Fruit fly (Drosophila melanogaster) whole organism, pupa: ENCODE results near the gene CG2082.

Experiments used
- CG10348 ChIP-seq: fragments of 200-800 bp; sonication (Bioruptor generic); IDR thresholded peaks from 2 replicates; pipeline ENCODE4 v1.3.6; 2022; ENCODE audit warnings: missing biosample characterization, missing genetic modification characterization
- CG12605 ChIP-seq: fragments of 200-800 bp; sonication (Bioruptor generic); IDR thresholded peaks from 2 replicates; pipeline ENCODE4 v1.3.6; 2022; ENCODE audit warnings: missing biosample characterization, missing genetic modification characterization
- CG13204 ChIP-seq: fragments of 200-800 bp; sonication (Bioruptor generic); optimal IDR thresholded peaks from 2 replicates; lab custom pipeline; 2018; ENCODE audit warnings: missing biosample characterization, mild to moderate bottlenecking, missing genetic modification characterization, moderate library complexity
- CG14655 ChIP-seq: fragments of 200-800 bp; sonication (Bioruptor generic); optimal IDR thresholded peaks from 3 replicates; lab custom pipeline; 2017; ENCODE audit warnings: mild to moderate bottlenecking, missing biosample characterization, missing genetic modification reagents, missing genetic modification characterization
- CG15710 ChIP-seq: fragments of 200-800 bp; sonication (Bioruptor generic); optimal IDR thresholded peaks from 2 replicates; lab custom pipeline; 2018; ENCODE audit warnings: missing biosample characterization, mild to moderate bottlenecking, missing genetic modification characterization, moderate library complexity
- CG17806 ChIP-seq: fragments of 200-800 bp; sonication (Bioruptor generic); optimal IDR thresholded peaks from 2 replicates; lab custom pipeline; 2018; ENCODE audit warnings: missing biosample characterization, mild to moderate bottlenecking, missing genetic modification characterization, moderate library complexity
- CG32121 ChIP-seq: fragments of 200-800 bp; sonication (Bioruptor generic); IDR thresholded peaks from 2 replicates; pipeline ENCODE4 v1.3.6; 2022; ENCODE audit warnings: missing biosample characterization, missing genetic modification characterization
- CG34367 ChIP-seq: fragments of 200-800 bp; sonication (Bioruptor generic); optimal IDR thresholded peaks from 2 replicates; lab custom pipeline; 2018; ENCODE audit warnings: missing biosample characterization, mild to moderate bottlenecking, missing genetic modification characterization
- CG4496 ChIP-seq: fragments of 200-800 bp; sonication (Bioruptor generic); IDR thresholded peaks from 3 replicates; pipeline ENCODE4 v1.3.6; 2022; ENCODE audit warnings: missing biosample characterization, missing genetic modification characterization
- CG8159 ChIP-seq: fragments of 200-800 bp; sonication (Bioruptor generic); optimal IDR thresholded peaks from 3 replicates; lab custom pipeline; 2018; ENCODE audit warnings: missing biosample characterization, mild to moderate bottlenecking, missing genetic modification characterization, moderate library complexity
- CG8301 ChIP-seq: fragments of 200-800 bp; sonication (Bioruptor generic); optimal IDR thresholded peaks from 2 replicates; lab custom pipeline; 2018; ENCODE audit warnings: missing biosample characterization, mild to moderate bottlenecking, missing genetic modification characterization
- CG9948 ChIP-seq: fragments of 200-800 bp; sonication (Bioruptor generic); optimal IDR thresholded peaks from 2 replicates; lab custom pipeline; 2018; ENCODE audit warnings: missing biosample characterization, mild to moderate bottlenecking, missing genetic modification characterization, moderate library complexity
- D1 ChIP-seq: fragments of 200-800 bp; sonication (Bioruptor generic); optimal IDR thresholded peaks from 2 replicates; lab custom pipeline; 2018; ENCODE audit warnings: missing biosample characterization, mild to moderate bottlenecking, missing genetic modification characterization, moderate library complexity
- EcR ChIP-seq: fragments of 200-800 bp; sonication (Bioruptor generic); optimal IDR thresholded peaks from 3 replicates; lab custom pipeline; 2019; ENCODE audit warnings: missing biosample characterization, missing genetic modification characterization, mild to moderate bottlenecking, moderate library complexity, missing genetic modification reagents
- Ets98B ChIP-seq: fragments of 200-800 bp; sonication (Bioruptor generic); IDR thresholded peaks from 2 replicates; pipeline ENCODE4 v1.3.6; 2022; ENCODE audit warnings: missing biosample characterization, missing genetic modification characterization
- Pif1A ChIP-seq: fragments of 200-800 bp; sonication (Bioruptor generic); optimal IDR thresholded peaks from 3 replicates; lab custom pipeline; 2016; ENCODE audit warnings: missing biosample characterization, missing genetic modification characterization
- Pif1B ChIP-seq: fragments of 200-800 bp; sonication (Bioruptor generic); optimal IDR thresholded peaks from 3 replicates; lab custom pipeline; 2016; ENCODE audit warnings: missing biosample characterization, missing genetic modification characterization
- Snoo ChIP-seq: fragments of 200-800 bp; sonication (Bioruptor generic); optimal IDR thresholded peaks from 3 replicates; lab custom pipeline; 2017; ENCODE audit warnings: missing biosample characterization, mild to moderate bottlenecking, missing genetic modification characterization, inconsistent platforms
- fd96Ca ChIP-seq: fragments of 200-800 bp; sonication (Bioruptor generic); IDR thresholded peaks from 3 replicates; pipeline ENCODE4 v1.3.6; 2022; ENCODE audit warnings: missing biosample characterization, missing genetic modification characterization
- gl ChIP-seq: fragments of 200-800 bp; sonication (Bioruptor generic); optimal IDR thresholded peaks from 2 replicates; lab custom pipeline; 2018; ENCODE audit warnings: missing biosample characterization, mild to moderate bottlenecking, missing genetic modification characterization
- rn ChIP-seq: fragments of 200-800 bp; sonication (Bioruptor generic); IDR thresholded peaks from 2 replicates; pipeline ENCODE4 v1.3.6; 2022; ENCODE audit warnings: missing biosample characterization, missing genetic modification characterization

CG2082 gene

DNA sequence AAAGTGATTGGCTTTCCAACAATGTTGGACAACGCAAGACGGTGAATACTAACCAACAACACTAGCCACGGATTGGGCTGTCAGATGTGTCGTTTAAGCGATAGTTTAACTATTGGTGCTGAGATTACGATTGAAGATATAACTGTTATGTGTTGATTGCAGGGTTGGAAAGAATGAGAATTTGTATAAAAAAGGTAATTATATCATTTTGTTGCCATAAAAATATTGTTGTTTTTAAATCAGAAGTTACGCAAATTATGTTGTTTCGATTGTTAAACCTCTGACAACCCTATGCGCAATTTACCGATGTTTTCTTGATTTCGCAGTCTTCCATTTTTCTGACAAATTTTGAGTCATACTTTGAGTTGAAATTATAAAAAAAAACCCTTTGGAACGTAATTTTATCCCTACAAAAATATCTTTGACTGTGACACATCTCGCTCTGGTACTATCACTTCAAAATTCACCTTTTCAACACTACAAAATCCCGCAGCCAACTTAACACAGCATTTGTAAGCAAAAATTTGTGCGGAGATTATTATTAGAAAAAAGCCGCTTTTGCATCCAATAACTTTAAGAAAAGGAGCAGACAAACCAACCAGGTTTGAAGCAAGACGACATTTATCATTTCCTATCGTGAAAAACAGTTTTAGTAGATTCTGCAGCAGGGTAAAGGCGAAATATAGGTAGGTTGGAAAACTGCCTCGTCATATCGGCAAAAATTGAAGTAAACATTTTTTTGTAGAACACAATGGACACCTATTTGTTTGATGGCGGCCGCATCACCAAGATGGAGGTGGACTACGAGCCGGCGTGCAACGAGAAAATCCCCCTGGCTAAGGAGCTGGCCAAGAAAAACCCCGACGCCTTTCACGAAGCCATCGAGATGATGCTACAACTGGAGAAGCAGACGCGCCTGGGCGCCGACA, 8.4 kb upstream of the CG2082 start, which contains the start of the genes Hat1 and Rpn5:
Hat1 (minus strand) TSS at position 360 of the 929 bp plus-strand sequence.
Rpn5 (plus strand) TSS at position 469 of the 929 bp plus-strand sequence.
- TF ChIP-seq D1 (no peak), CG15710 (peak; percentile 66), Ets98B (peak; percentile 56; the same call in 1 of the 2 replicates), CG8159 (tag; lab: Kevin White, UChicago) (peak; percentile 71), fd96Ca (GFP tag; lab: Robert Waterston, UW) (peak; percentile 64; the same call in 2 of the 3 replicates), CG13204 (GFP tag; lab: Kevin White, UChicago) (no peak), CG32121 (no peak), CG14655 (GFP tag; lab: Kevin White, UChicago) (peak; percentile 71), CG10348 (GFP tag; lab: Robert Waterston, UW) (no peak), CG17806 (tag; lab: Kevin White, UChicago) (peak; percentile 41), EcR (no peak), CG4496 (GFP tag; lab: Robert Waterston, UW) (peak; percentile 68), CG34367 (peak; percentile 49), CG12605 (GFP tag; lab: Robert Waterston, UW) (no peak), CG8301 (tag; lab: Kevin White, UChicago) (peak; percentile 61), Pif1B (peak; percentile 63), Pif1A (GFP tag; lab: Kevin White, UChicago) (peak; percentile 79), gl (tag; lab: Kevin White, UChicago) (peak; percentile 3), Snoo (tag; lab: Kevin White, UChicago) (peak; percentile 70), rn (GFP tag; lab: Robert Waterston, UW) (no peak; the same call in 1 of the 2 replicates), CG9948 (tag; lab: Kevin White, UChicago) (peak; percentile 54)

DNA sequence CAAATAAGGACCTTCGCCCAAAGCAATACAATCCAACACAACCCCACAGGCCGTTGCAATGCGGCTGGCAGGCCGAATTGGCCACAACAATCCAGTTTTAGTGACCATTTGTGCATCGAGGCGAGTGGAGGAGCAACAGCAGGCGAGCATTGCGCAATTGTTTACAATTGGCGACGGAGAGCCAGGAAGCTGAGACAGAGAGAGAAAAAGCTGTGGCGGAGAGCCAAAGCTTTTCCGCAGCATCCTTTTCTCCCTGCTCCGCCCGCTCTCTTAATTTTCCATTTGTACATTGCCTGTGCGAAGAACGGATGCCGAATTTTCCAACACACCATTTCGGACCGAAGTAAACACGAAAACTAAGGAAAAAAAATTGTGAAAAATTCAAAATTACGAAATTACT, 586 bp upstream of the CG2082 start, which contains the start of gene kat-60L1:
kat-60L1 (plus strand) TSS at position 301 of the 400 bp plus-strand sequence.
- no peak for TF ChIP-seq CG9948 (tag; lab: Kevin White, UChicago)
- TF ChIP-seq, all 21 proteins: peak for 0

dm6 chr3R:5778731-5779593, 1.9 kb downstream of the CG2082 start, which contains the start of gene jagn:
Gene jagn (plus strand): TSS chr3R:5779315.
- TF ChIP-seq Ets98B (peak; percentile 25; the same call in 1 of the 2 replicates), CG15710 (peak; percentile 23), CG13204 (GFP tag; lab: Kevin White, UChicago) (no peak), CG4496 (GFP tag; lab: Robert Waterston, UW) (peak; percentile 33; the same call in 1 of the 3 replicates), Snoo (tag; lab: Kevin White, UChicago) (peak; percentile 28), fd96Ca (GFP tag; lab: Robert Waterston, UW) (peak; percentile 56; the same call in 2 of the 3 replicates), CG14655 (GFP tag; lab: Kevin White, UChicago) (no peak), gl (tag; lab: Kevin White, UChicago) (no peak), CG9948 (tag; lab: Kevin White, UChicago) (no peak), Pif1B (no peak), CG17806 (tag; lab: Kevin White, UChicago) (no peak), EcR (no peak), Pif1A (GFP tag; lab: Kevin White, UChicago) (no peak), CG8159 (tag; lab: Kevin White, UChicago) (no peak), rn (GFP tag; lab: Robert Waterston, UW) (no peak), D1 (no peak), CG32121 (no peak)

DNA sequence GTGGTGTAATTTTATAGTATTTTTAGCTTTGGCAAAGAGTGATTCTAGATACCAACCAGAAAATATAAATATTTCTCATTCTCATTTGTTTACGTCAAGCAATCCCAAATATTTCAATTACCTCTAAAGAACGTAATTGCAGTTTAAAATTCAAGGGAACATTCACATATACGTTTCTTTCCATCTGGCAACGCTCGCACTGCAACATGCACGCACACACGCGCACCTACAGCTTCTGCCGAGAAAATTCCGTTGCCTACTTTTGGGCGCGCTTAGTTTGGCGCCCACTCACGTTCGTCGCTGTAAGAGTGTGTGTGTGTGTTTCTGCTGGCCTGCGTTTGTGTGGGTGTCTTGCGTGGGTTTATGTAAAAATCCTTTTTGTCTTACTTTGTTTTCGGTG, 8.4 kb downstream of the CG2082 start:
- TF ChIP-seq gl (tag; lab: Kevin White, UChicago) = no peak
- 0 out of 3 replicates have a peak, but pooled peaks have one; percentile 25 for TF ChIP-seq CG4496 (GFP tag; lab: Robert Waterston, UW)
- TF ChIP-seq CG17806 (tag; lab: Kevin White, UChicago) = no peak
- no peak for TF ChIP-seq Ets98B

dm6 chr3R:5771614-5772202, 9.2 kb downstream of the CG2082 start:
- 0 out of 3 replicates have a peak, but pooled peaks have one; percentile 39 for TF ChIP-seq CG4496 (GFP tag; lab: Robert Waterston, UW)
- no peak for TF ChIP-seq CG12605 (GFP tag; lab: Robert Waterston, UW)
